Worm (Caenorhabditis elegans) whole organism, L3 larva: ENCODE measurements around the gene R07E5.6.

ENCODE experiments used
- nhr-28 ChIP-seq: fragments of 150-350 bp; optimal IDR thresholded peaks from 2 replicates; lab custom pipeline; 2014; ENCODE audit warnings: missing biosample characterization, missing genetic modification characterization
- pha-4 ChIP-seq: fragments of 150-350 bp; optimal IDR thresholded peaks from 2 replicates; lab custom pipeline; 2014; ENCODE audit warnings: missing biosample characterization, missing genetic modification reagents, missing genetic modification characterization
- unc-62 ChIP-seq: fragments of 150-350 bp; sonication (generic microtip); optimal IDR thresholded peaks from 4 replicates; lab custom pipeline; 2014; ENCODE audit warnings: missing biosample characterization, missing genetic modification reagents, missing genetic modification characterization

- TF ChIP-seq unc-62 (GFP tag; lab: Kevin White, UChicago) (no peak), pha-4 (tag; lab: Kevin White, UChicago) (no peak), nhr-28 (tag; lab: Kevin White, UChicago) (no peak)
Observed at ce11 chrIII:4390421-4390820, 8.1 kb upstream of the R07E5.6 start.
